Worm (Caenorhabditis elegans): ENCODE results near the gene T26E4.3.

DNA sequence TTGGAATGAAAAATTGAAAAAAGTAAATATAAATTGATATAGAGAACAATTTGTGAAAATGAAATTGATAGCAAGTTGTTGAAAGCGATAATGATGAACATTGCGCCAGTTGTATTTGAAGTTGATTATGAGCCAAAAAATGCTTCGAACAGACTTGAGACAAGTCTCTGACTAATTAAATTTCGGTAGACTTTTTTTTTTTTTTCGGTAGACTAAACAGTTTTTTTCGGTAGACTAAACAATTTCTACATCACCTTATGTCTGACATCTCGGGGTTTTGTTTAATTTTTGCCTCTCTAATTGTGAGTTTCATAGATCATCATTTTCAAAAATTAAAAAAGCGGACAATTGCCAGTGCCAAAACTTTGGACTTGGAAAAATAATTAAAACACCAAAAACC lies 51.0 kb downstream of the T26E4.3 start, which contains the start of gene srbc-54:
- TF ChIP-seq ama-1 (optimal IDR thresholded peaks at IDR 0.05) = no peak
- TF ChIP-seq aha-1 (tag) = no peak
- no peak for TF ChIP-seq egl-27 (tag; optimal IDR thresholded peaks at IDR 0.05)
- no peak for TF ChIP-seq nhr-11 (tag; optimal IDR thresholded peaks at IDR 0.05)
- no peak for TF ChIP-seq unc-39 (tag; optimal IDR thresholded peaks at IDR 0.05)
- no peak for TF ChIP-seq dpl-1 (GFP tag; optimal IDR thresholded peaks at IDR 0.05)
- no peak for TF ChIP-seq zfp-2 (tag; optimal IDR thresholded peaks at IDR 0.05)
